Fruit fly (Drosophila melanogaster) whole organism, embryonic: ENCODE measurements around the gene Pgant35A.

Experiments
- B-H1 ChIP-seq: fragments of 200-800 bp; sonication (Bioruptor generic); IDR thresholded peaks from 3 replicates; pipeline ENCODE4 v1.3.6; 2022; ENCODE audit warnings: missing biosample characterization, missing genetic modification characterization
- CG11560 ChIP-seq: fragments of 200-800 bp; sonication (Bioruptor generic); IDR thresholded peaks from 3 replicates; pipeline ENCODE4 v1.3.6; 2022; ENCODE audit warnings: missing biosample characterization, missing genetic modification characterization
- CG12071 ChIP-seq: fragments of 200-800 bp; sonication (Bioruptor generic); optimal IDR thresholded peaks from 3 replicates; lab custom pipeline; 2018; ENCODE audit warnings: missing biosample characterization, mild to moderate bottlenecking, missing genetic modification characterization
- CG1529 ChIP-seq: fragments of 200-800 bp; sonication (Bioruptor generic); optimal IDR thresholded peaks from 3 replicates; lab custom pipeline; 2018; ENCODE audit warnings: missing biosample characterization, missing genetic modification characterization
- CG16779 ChIP-seq: fragments of 200-800 bp; sonication (Bioruptor generic); IDR thresholded peaks from 2 replicates; pipeline ENCODE4 v1.3.6; 2022; ENCODE audit warnings: missing biosample characterization, missing genetic modification characterization
- CG17385 ChIP-seq: fragments of 200-800 bp; sonication (Bioruptor generic); optimal IDR thresholded peaks from 3 replicates; lab custom pipeline; 2018; ENCODE audit warnings: missing biosample characterization, mild to moderate bottlenecking, missing genetic modification characterization
- CG2199 ChIP-seq: fragments of 200-800 bp; sonication (Bioruptor generic); IDR thresholded peaks from 3 replicates; pipeline ENCODE4 v1.3.6; 2022; ENCODE audit warnings: missing biosample characterization, missing genetic modification characterization
- CG33213 ChIP-seq: fragments of 200-800 bp; sonication (Bioruptor generic); optimal IDR thresholded peaks from 3 replicates; lab custom pipeline; 2016; ENCODE audit warnings: missing biosample characterization, missing genetic modification characterization
- CG43689 ChIP-seq: fragments of 200-800 bp; sonication (Bioruptor generic); IDR thresholded peaks from 2 replicates; pipeline ENCODE4 v1.3.6; 2022; ENCODE audit warnings: missing biosample characterization, missing genetic modification characterization
- CG8290 ChIP-seq, 3 experiments: fragments of 200-800 bp; sonication (Bioruptor generic); optimal IDR thresholded peaks; 2 replicates each; lab custom pipeline; 2016 to 2019; ENCODE audit warnings: missing biosample characterization in 3 of 3, missing genetic modification characterization in 3 of 3, mild to moderate bottlenecking in 2 of 3, moderate library complexity in 1 of 3
- CG8388 ChIP-seq: fragments of 200-800 bp; sonication (Bioruptor generic); optimal IDR thresholded peaks from 2 replicates; lab custom pipeline; 2019; ENCODE audit warnings: missing biosample characterization, mild to moderate bottlenecking, missing genetic modification characterization, moderate library complexity
- CG9817 ChIP-seq: fragments of 200-800 bp; sonication (Bioruptor generic); optimal IDR thresholded peaks from 2 replicates; lab custom pipeline; 2018; ENCODE audit warnings: missing biosample characterization, mild to moderate bottlenecking, missing genetic modification characterization, moderate library complexity
- CTCF ChIP-seq: fragments of 200-800 bp; sonication (Bioruptor generic); optimal IDR thresholded peaks from 2 replicates; lab custom pipeline; 2017; ENCODE audit warnings: missing biosample characterization, mild to moderate bottlenecking, missing genetic modification characterization, moderate library complexity
- CkIIα-i1 ChIP-seq: fragments of 200-800 bp; sonication (Bioruptor generic); IDR thresholded peaks from 2 replicates; pipeline ENCODE4 v1.3.6; 2022; ENCODE audit warnings: missing biosample characterization, missing genetic modification characterization
- D19A ChIP-seq: fragments of 200-800 bp; optimal IDR thresholded peaks from 3 replicates; lab custom pipeline; 2019; ENCODE audit warnings: missing biosample characterization, mild to moderate bottlenecking, missing genetic modification characterization, moderate library complexity
- Fer3 ChIP-seq: fragments of 200-800 bp; sonication (Bioruptor generic); optimal IDR thresholded peaks from 2 replicates; lab custom pipeline; 2018; ENCODE audit warnings: missing biosample characterization, mild to moderate bottlenecking, missing genetic modification characterization, moderate library complexity
- Med ChIP-seq: fragments of 200-800 bp; sonication (Bioruptor generic); peaks from one replicate; lab custom pipeline; 2016; ENCODE audit warnings: missing biosample characterization, missing genetic modification characterization, mild to moderate bottlenecking, inconsistent platforms, moderate library complexity
- NfI ChIP-seq: fragments of 200-800 bp; sonication (Bioruptor generic); optimal IDR thresholded peaks from 3 replicates; lab custom pipeline; 2018; ENCODE audit warnings: missing biosample characterization, mild to moderate bottlenecking, missing genetic modification characterization, moderate library complexity
- Pdp1 ChIP-seq, 2 experiments: fragments of 200-800 bp; sonication (Bioruptor generic); optimal IDR thresholded peaks; 3 replicates each; lab custom pipeline; 2016; ENCODE audit warnings: missing biosample characterization in 2 of 2, missing genetic modification characterization in 2 of 2, mild to moderate bottlenecking in 1 of 2, moderate library complexity in 1 of 2
- Tbp ChIP-seq: fragments of >200 bp; optimal IDR thresholded peaks from 2 replicates; lab custom pipeline; 2018; ENCODE audit warnings: missing biosample characterization, missing genetic modification characterization
- br ChIP-seq: fragments of >200 bp; optimal IDR thresholded peaks from 2 replicates; lab custom pipeline; 2017
- chn ChIP-seq: fragments of 200-800 bp; sonication (Bioruptor generic); optimal IDR thresholded peaks from 2 replicates; lab custom pipeline; 2016; ENCODE audit warnings: missing biosample characterization, missing genetic modification characterization
- dati ChIP-seq: fragments of 200-800 bp; sonication (Bioruptor generic); IDR thresholded peaks from 2 replicates; pipeline ENCODE4 v1.3.6; 2022; ENCODE audit warnings: missing biosample characterization, missing genetic modification characterization
- exex ChIP-seq: fragments of 200-800 bp; sonication (Bioruptor generic); optimal IDR thresholded peaks from 4 replicates; lab custom pipeline; 2018; ENCODE audit warnings: missing biosample characterization, mild to moderate bottlenecking, missing genetic modification characterization, moderate library complexity
- ken ChIP-seq: fragments of 200-800 bp; sonication (Bioruptor generic); IDR thresholded peaks from 3 replicates; pipeline ENCODE4 v1.3.6; 2022; ENCODE audit warnings: missing biosample characterization, missing genetic modification characterization
- lab ChIP-seq: fragments of 200-800 bp; sonication (Bioruptor generic); optimal IDR thresholded peaks from 3 replicates; lab custom pipeline; 2017; ENCODE audit warnings: missing biosample characterization, missing genetic modification characterization, mild to moderate bottlenecking, moderate library complexity, missing genetic modification reagents
- nmo ChIP-seq: fragments of 200-800 bp; sonication (Bioruptor generic); optimal IDR thresholded peaks from 2 replicates; lab custom pipeline; 2018; ENCODE audit warnings: missing biosample characterization, mild to moderate bottlenecking, missing genetic modification characterization, moderate library complexity
- psq ChIP-seq: fragments of 200-800 bp; sonication (Bioruptor generic); optimal IDR thresholded peaks from 2 replicates; lab custom pipeline; 2017; ENCODE audit warnings: missing biosample characterization, missing genetic modification characterization
- ro ChIP-seq: fragments of 200-800 bp; sonication (Bioruptor generic); IDR thresholded peaks from 2 replicates; pipeline ENCODE4 v1.3.6; 2022; ENCODE audit warnings: missing biosample characterization, missing genetic modification characterization
- sc ChIP-seq, 3 experiments: fragments of >200 bp in 2 of 3; fragments of 200-800 bp in 1 of 3; sonication (Bioruptor generic) in 1 of 3; optimal IDR thresholded peaks; 2 replicates in 2 of 3; 3 replicates in 1 of 3; lab custom pipeline; 2017; ENCODE audit warnings: mild to moderate bottlenecking in 1 of 3, missing biosample characterization in 1 of 3, missing genetic modification characterization in 1 of 3, missing genetic modification reagents in 1 of 3
- schlank ChIP-seq: fragments of 200-800 bp; sonication (Bioruptor generic); optimal IDR thresholded peaks from 2 replicates; lab custom pipeline; 2018; ENCODE audit warnings: missing biosample characterization, mild to moderate bottlenecking, missing genetic modification characterization
- scrt ChIP-seq: fragments of 200-800 bp; sonication (Bioruptor generic); optimal IDR thresholded peaks from 2 replicates; lab custom pipeline; 2018; ENCODE audit warnings: missing biosample characterization, mild to moderate bottlenecking, missing genetic modification characterization, moderate library complexity
- sens ChIP-seq: fragments of 200-800 bp; sonication (Bioruptor generic); peaks from one replicate; lab custom pipeline; 2016; ENCODE audit warnings: missing biosample characterization, missing genetic modification characterization
- sr ChIP-seq: fragments of 200-800 bp; sonication (Bioruptor generic); IDR thresholded peaks from 3 replicates; pipeline ENCODE4 v1.3.6; 2022; ENCODE audit warnings: missing biosample characterization, missing genetic modification characterization
- sug ChIP-seq: fragments of 200-800 bp; optimal IDR thresholded peaks from 2 replicates; lab custom pipeline; 2019; ENCODE audit warnings: missing biosample characterization, mild to moderate bottlenecking, missing genetic modification characterization, moderate library complexity
- tin ChIP-seq: fragments of 200-800 bp; sonication (Bioruptor generic); optimal IDR thresholded peaks from 3 replicates; lab custom pipeline; 2016; ENCODE audit warnings: missing biosample characterization, missing genetic modification characterization
- vfl ChIP-seq: fragments of 200-800 bp; sonication (Bioruptor generic); optimal IDR thresholded peaks from 2 replicates; lab custom pipeline; 2016; ENCODE audit warnings: missing biosample characterization, missing genetic modification characterization
- wor ChIP-seq: fragments of 200-800 bp; sonication (Bioruptor generic); IDR thresholded peaks from 2 replicates; pipeline ENCODE4 v1.3.6; 2022; ENCODE audit warnings: missing biosample characterization, missing genetic modification characterization

Gene Pgant35A

DNA sequence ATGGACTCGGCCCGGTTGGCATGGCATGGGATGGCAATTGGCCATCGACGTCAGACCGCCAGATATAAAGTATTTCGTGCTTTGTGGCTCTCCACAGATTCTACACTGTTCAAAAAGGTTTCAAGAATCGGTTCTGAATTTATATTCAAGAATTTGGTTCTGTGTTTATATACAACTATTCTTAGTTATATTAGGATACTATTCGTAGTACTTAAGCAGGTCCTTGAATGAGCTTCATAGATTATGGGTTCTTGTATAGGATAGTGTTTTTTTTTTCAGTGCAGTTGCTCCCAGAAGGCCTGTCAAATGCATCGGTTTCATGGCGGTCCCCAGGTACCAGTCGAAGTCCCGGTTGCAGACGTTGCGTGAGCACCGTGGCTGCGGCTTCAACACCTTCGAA lies 27.5 kb downstream of the Pgant35A start (continued):
- TF ChIP-seq br (lab: Kevin White, UChicago), result no peak
- no peak for TF ChIP-seq CG17385 (GFP tag; lab: Kevin White, UChicago)
- TF ChIP-seq, all 482 proteins: peak for 62

DNA sequence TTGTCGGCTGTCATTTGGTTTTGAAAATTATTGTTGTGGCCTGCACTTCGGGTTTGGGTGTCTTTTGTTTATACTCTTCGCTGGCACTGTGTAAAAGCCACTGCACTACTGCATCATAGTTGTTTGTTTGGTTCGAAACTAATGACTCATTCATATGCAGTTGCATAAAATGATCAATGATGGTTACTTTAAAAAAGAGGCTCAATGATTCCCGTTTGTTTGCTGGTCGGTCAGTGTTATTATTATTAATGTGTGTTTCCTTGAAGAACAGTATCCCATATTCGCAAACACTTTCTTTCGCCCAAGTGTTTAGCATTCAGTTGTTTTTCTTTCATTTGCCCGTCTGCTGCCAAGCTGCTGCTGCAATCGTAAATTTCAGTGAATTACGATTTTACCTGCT lies 29.4 kb downstream of the Pgant35A start:
- TF ChIP-seq sug (tag; lab: Kevin White, UChicago), result no peak
- TF ChIP-seq chn (GFP tag; lab: Kevin White, UChicago), result no peak
- TF ChIP-seq CG8388 (GFP tag; lab: Kevin White, UChicago), result no peak
- TF ChIP-seq tin (GFP tag; lab: Kevin White, UChicago), result no peak
- no peak for TF ChIP-seq CTCF (GFP tag; lab: Kevin White, UChicago)
- TF ChIP-seq psq (GFP tag; lab: Kevin White, UChicago), result no peak
- peak; percentile 16 for TF ChIP-seq D19A (tag; lab: Kevin White, UChicago)
- no peak for TF ChIP-seq ken (GFP tag; lab: Robert Waterston, UW)

DNA sequence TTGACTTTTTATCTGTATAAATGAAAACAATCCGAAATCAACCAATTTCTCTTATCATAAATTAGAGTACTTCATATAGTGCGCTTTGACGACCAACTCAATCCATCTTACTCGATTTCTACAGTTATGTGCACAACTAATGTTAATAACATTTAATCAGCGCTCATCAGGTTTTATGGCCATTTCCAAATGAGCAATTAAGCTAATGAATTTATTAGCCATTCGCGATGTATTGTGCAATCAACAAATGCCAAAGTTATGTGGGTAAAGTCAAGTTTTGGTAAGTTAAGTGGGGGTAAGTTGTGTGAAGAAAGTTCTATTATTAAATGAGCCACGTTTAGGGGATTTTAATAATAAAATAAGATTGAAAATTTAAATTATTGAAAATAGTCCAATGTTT lies 34.5 kb downstream of the Pgant35A start:
- TF ChIP-seq CG43689 (GFP tag; lab: Robert Waterston, UW) (no peak), Med (GFP tag; lab: Kevin White, UChicago) (peak; percentile 2), CG11560 (tag; lab: Robert Waterston, UW) (no peak), wor (GFP tag; lab: Robert Waterston, UW) (no peak), nmo (GFP tag; lab: Kevin White, UChicago) (no peak), Fer3 (tag; lab: Kevin White, UChicago) (peak; percentile 9), vfl (GFP tag; lab: Kevin White, UChicago) (no peak), CG9817 (tag; lab: Kevin White, UChicago) (no peak), CG2199 (GFP tag; lab: Robert Waterston, UW) (no peak), CkIIα-i1 (GFP tag; lab: Robert Waterston, UW) (no peak), scrt (GFP tag; lab: Kevin White, UChicago) (no peak), exex (tag; lab: Kevin White, UChicago) (peak; percentile 43), schlank (tag; lab: Kevin White, UChicago) (no peak), B-H1 (GFP tag; lab: Robert Waterston, UW) (no peak), sc (optimal IDR thresholded peaks at IDR 0.05; lab: Kevin White, UChicago) (no peak), sc (GFP tag; optimal IDR thresholded peaks at IDR 0.05; lab: Kevin White, UChicago) (no peak), CG16779 (GFP tag; lab: Robert Waterston, UW) (no peak), sr (GFP tag; lab: Robert Waterston, UW) (no peak), CG1529 (GFP tag; lab: Kevin White, UChicago) (no peak), CG8290 (GFP tag; optimal IDR thresholded peaks at IDR 0.05; lab: Kevin White, UChicago) (no peak), CG8290 (tag; optimal IDR thresholded peaks at IDR 0.05; lab: Kevin White, UChicago) (peak in 1 of 2 experiments; percentile 18), CG12071 (GFP tag; lab: Kevin White, UChicago) (peak; percentile 1), Tbp (GFP tag; lab: Kevin White, UChicago) (no peak), CG33213 (GFP tag; lab: Kevin White, UChicago) (no peak), dati (no peak), Pdp1 (GFP tag; optimal IDR thresholded peaks at IDR 0.05; lab: Kevin White, UChicago) (peak in 1 of 2 experiments; percentile 61), NfI (GFP tag; lab: Kevin White, UChicago) (no peak), lab (peak; percentile 7), ro (GFP tag; lab: Robert Waterston, UW) (no peak), sens (GFP tag; lab: Kevin White, UChicago) (peak; percentile 18)
